Fruit fly (Drosophila melanogaster) whole organism, embryonic: Measurements from ENCODE around the gene SkpA.

ENCODE experiments used
- CG1024 ChIP-seq: fragments of 200-800 bp; sonication (Bioruptor generic); IDR thresholded peaks from 2 replicates; pipeline ENCODE4 v1.3.6; 2022; ENCODE audit warnings: missing biosample characterization, missing genetic modification characterization
- CG10462 ChIP-seq: fragments of 200-800 bp; sonication (Bioruptor generic); optimal IDR thresholded peaks from 2 replicates; lab custom pipeline; 2016; ENCODE audit warnings: missing biosample characterization, missing genetic modification characterization
- CG13624 ChIP-seq: fragments of 200-800 bp; sonication (Bioruptor generic); optimal IDR thresholded peaks from 2 replicates; lab custom pipeline; 2016; ENCODE audit warnings: missing biosample characterization, missing genetic modification characterization
- CG15011 ChIP-seq: fragments of 200-800 bp; sonication (Bioruptor generic); optimal IDR thresholded peaks from 3 replicates; lab custom pipeline; 2018; ENCODE audit warnings: missing biosample characterization, mild to moderate bottlenecking, missing genetic modification characterization
- CG16815 ChIP-seq: fragments of 200-800 bp; sonication (Bioruptor generic); optimal IDR thresholded peaks from 3 replicates; lab custom pipeline; 2017; ENCODE audit warnings: missing biosample characterization, mild to moderate bottlenecking, missing genetic modification characterization
- CG2129 ChIP-seq: fragments of 200-800 bp; sonication (Bioruptor generic); IDR thresholded peaks from 2 replicates; pipeline ENCODE4 v1.3.6; 2022; ENCODE audit warnings: missing biosample characterization, missing genetic modification characterization; ENCODE audit not compliant: partially characterized antibody
- CG30020 ChIP-seq: fragments of 200-800 bp; optimal IDR thresholded peaks from 2 replicates; lab custom pipeline; 2019; ENCODE audit warnings: missing biosample characterization, mild to moderate bottlenecking, missing genetic modification characterization, moderate library complexity
- CG3065 ChIP-seq: fragments of 200-800 bp; sonication (Bioruptor generic); optimal IDR thresholded peaks from 2 replicates; lab custom pipeline; 2016; ENCODE audit warnings: missing biosample characterization, missing genetic modification characterization
- CG31224 ChIP-seq: fragments of 200-800 bp; sonication (Bioruptor generic); IDR thresholded peaks from 2 replicates; pipeline ENCODE4 v1.3.6; 2022; ENCODE audit warnings: missing biosample characterization, missing genetic modification characterization
- CG32767 ChIP-seq: fragments of 200-800 bp; sonication (Bioruptor generic); IDR thresholded peaks from 2 replicates; pipeline ENCODE4 v1.3.6; 2022; ENCODE audit warnings: missing biosample characterization, missing genetic modification characterization
- CG33557 ChIP-seq: fragments of 200-800 bp; sonication (Bioruptor generic); optimal IDR thresholded peaks from 2 replicates; lab custom pipeline; 2019; ENCODE audit warnings: missing biosample characterization, mild to moderate bottlenecking, missing genetic modification characterization, moderate library complexity
- CG4328 ChIP-seq: fragments of 200-800 bp; sonication (Bioruptor generic); optimal IDR thresholded peaks from 3 replicates; lab custom pipeline; 2017; ENCODE audit warnings: missing biosample characterization, missing genetic modification reagents, missing genetic modification characterization
- CG5245 ChIP-seq: fragments of 200-800 bp; sonication (Bioruptor generic); optimal IDR thresholded peaks from 3 replicates; lab custom pipeline; 2016; ENCODE audit warnings: missing biosample characterization, missing genetic modification characterization
- CG6813 ChIP-seq: fragments of 200-800 bp; sonication (Bioruptor generic); optimal IDR thresholded peaks from 2 replicates; lab custom pipeline; 2017; ENCODE audit warnings: missing biosample characterization, missing genetic modification characterization, mild to moderate bottlenecking, moderate library complexity, missing genetic modification reagents
- CG6854 ChIP-seq: fragments of 200-800 bp; sonication (Bioruptor generic); optimal IDR thresholded peaks from 3 replicates; lab custom pipeline; 2017; ENCODE audit warnings: missing biosample characterization, mild to moderate bottlenecking, missing genetic modification characterization
- CG7271 ChIP-seq: fragments of 200-800 bp; sonication (Bioruptor generic); optimal IDR thresholded peaks from 2 replicates; lab custom pipeline; 2018; ENCODE audit warnings: missing biosample characterization, mild to moderate bottlenecking, missing genetic modification characterization, moderate library complexity
- CG7839 ChIP-seq: fragments of 200-800 bp; sonication (Bioruptor generic); optimal IDR thresholded peaks from 3 replicates; lab custom pipeline; 2018; ENCODE audit warnings: missing biosample characterization, mild to moderate bottlenecking, missing genetic modification characterization, moderate library complexity
- CG8290 ChIP-seq, 3 experiments: fragments of 200-800 bp; sonication (Bioruptor generic); optimal IDR thresholded peaks; 2 replicates each; lab custom pipeline; 2016 to 2019; ENCODE audit warnings: missing biosample characterization in 3 of 3, missing genetic modification characterization in 3 of 3, mild to moderate bottlenecking in 2 of 3, moderate library complexity in 1 of 3
- CG8478 ChIP-seq: fragments of >200 bp; optimal IDR thresholded peaks from 2 replicates; lab custom pipeline; 2018
- CG8924 ChIP-seq: fragments of 200-800 bp; optimal IDR thresholded peaks from 3 replicates; lab custom pipeline; 2019; ENCODE audit warnings: missing biosample characterization, mild to moderate bottlenecking, missing genetic modification characterization, moderate library complexity
- CG9437 ChIP-seq: fragments of 200-800 bp; sonication (Bioruptor generic); optimal IDR thresholded peaks from 2 replicates; lab custom pipeline; 2018; ENCODE audit warnings: missing biosample characterization, mild to moderate bottlenecking, missing genetic modification characterization
- D ChIP-seq, 2 experiments: fragments of 200-800 bp in 1 of 2; fragments of >200 bp in 1 of 2; sonication (Bioruptor generic) in 1 of 2; optimal IDR thresholded peaks; 2 replicates in 1 of 2; 3 replicates in 1 of 2; lab custom pipeline; 2017; ENCODE audit warnings: mild to moderate bottlenecking in 1 of 2, missing biosample characterization in 1 of 2, missing genetic modification characterization in 1 of 2, missing genetic modification reagents in 1 of 2
- Dbx ChIP-seq: fragments of 200-800 bp; sonication (Bioruptor generic); IDR thresholded peaks from 3 replicates; pipeline ENCODE4 v1.3.6; 2022; ENCODE audit warnings: missing biosample characterization, missing genetic modification characterization
- Dfd ChIP-seq, 2 experiments: fragments of >200 bp; optimal IDR thresholded peaks; 2 replicates each; lab custom pipeline; 2017; ENCODE audit warnings: missing biosample characterization in 2 of 2, missing genetic modification characterization in 2 of 2
- Eip74EF ChIP-seq, 2 experiments: fragments of 200-800 bp in 1 of 2; fragments of >200 bp in 1 of 2; sonication (Bioruptor generic) in 1 of 2; optimal IDR thresholded peaks; 2 replicates each; lab custom pipeline; 2017 to 2019; ENCODE audit warnings: missing biosample characterization in 2 of 2, missing genetic modification characterization in 2 of 2, mild to moderate bottlenecking in 1 of 2, moderate library complexity in 1 of 2
- HLHmδ ChIP-seq: fragments of 200-800 bp; sonication (Bioruptor generic); optimal IDR thresholded peaks from 2 replicates; lab custom pipeline; 2018; ENCODE audit warnings: missing biosample characterization, mild to moderate bottlenecking, missing genetic modification characterization, moderate library complexity
- MBD-R2 ChIP-seq: fragments of 200-800 bp; sonication (Bioruptor generic); IDR thresholded peaks from 2 replicates; pipeline ENCODE4 v1.3.6; 2022; ENCODE audit warnings: missing biosample characterization, missing genetic modification characterization
- MESR4 ChIP-seq: fragments of 200-800 bp; sonication (Bioruptor generic); optimal IDR thresholded peaks from 2 replicates; lab custom pipeline; 2018; ENCODE audit warnings: missing biosample characterization, mild to moderate bottlenecking, missing genetic modification characterization, moderate library complexity
- Max ChIP-seq: fragments of 200-800 bp; sonication (Bioruptor generic); optimal IDR thresholded peaks from 2 replicates; lab custom pipeline; 2016; ENCODE audit warnings: missing biosample characterization, mild to moderate bottlenecking, missing genetic modification characterization
- Oaz ChIP-seq: fragments of 200-800 bp; sonication (Bioruptor generic); IDR thresholded peaks from 2 replicates; pipeline ENCODE4 v1.3.6; 2022; ENCODE audit warnings: missing biosample characterization, missing genetic modification characterization
- Xbp1 ChIP-seq: fragments of 200-800 bp; sonication (Bioruptor generic); optimal IDR thresholded peaks from 3 replicates; lab custom pipeline; 2016; ENCODE audit warnings: missing biosample characterization, mild to moderate bottlenecking, missing genetic modification characterization
- abd-A ChIP-seq: fragments of 200-800 bp; sonication (Bioruptor generic); optimal IDR thresholded peaks from 3 replicates; lab custom pipeline; 2019; ENCODE audit warnings: missing biosample characterization, mild to moderate bottlenecking, missing genetic modification characterization, moderate library complexity
- ara ChIP-seq: fragments of 200-800 bp; sonication (Bioruptor generic); IDR thresholded peaks from 2 replicates; pipeline ENCODE4 v1.3.6; 2022; ENCODE audit warnings: missing biosample characterization, missing genetic modification characterization
- bbx ChIP-seq: fragments of 200-800 bp; sonication (Bioruptor generic); IDR thresholded peaks from 2 replicates; pipeline ENCODE4 v1.3.6; 2022; ENCODE audit warnings: missing biosample characterization, missing genetic modification characterization; ENCODE audit not compliant: partially characterized antibody
- br ChIP-seq: fragments of >200 bp; optimal IDR thresholded peaks from 2 replicates; lab custom pipeline; 2017
- cad ChIP-seq: fragments of >200 bp; optimal IDR thresholded peaks from 2 replicates; lab custom pipeline; 2017; ENCODE audit warnings: missing biosample characterization, missing genetic modification characterization
- cg ChIP-seq: fragments of 200-800 bp; sonication (Bioruptor generic); optimal IDR thresholded peaks from 3 replicates; lab custom pipeline; 2019; ENCODE audit warnings: missing biosample characterization, mild to moderate bottlenecking, missing genetic modification characterization, moderate library complexity
- danr ChIP-seq: fragments of 200-800 bp; sonication (Bioruptor generic); IDR thresholded peaks from 2 replicates; pipeline ENCODE4 v1.3.6; 2022; ENCODE audit warnings: missing biosample characterization, missing genetic modification characterization
- disco-r ChIP-seq: fragments of 200-800 bp; sonication (Bioruptor generic); optimal IDR thresholded peaks from 2 replicates; lab custom pipeline; 2016; ENCODE audit warnings: missing biosample characterization, missing genetic modification characterization
- dm ChIP-seq: fragments of 200-800 bp; sonication (Bioruptor generic); optimal IDR thresholded peaks from 3 replicates; lab custom pipeline; 2016; ENCODE audit warnings: missing biosample characterization, missing genetic modification characterization
- hth ChIP-seq: fragments of >200 bp; optimal IDR thresholded peaks from 2 replicates; lab custom pipeline; 2017; ENCODE audit warnings: inconsistent platforms
- lilli ChIP-seq: fragments of 200-800 bp; sonication (Bioruptor generic); optimal IDR thresholded peaks from 3 replicates; lab custom pipeline; 2016; ENCODE audit warnings: missing biosample characterization, missing genetic modification characterization
- nerfin-1 ChIP-seq: fragments of 200-800 bp; sonication (Bioruptor generic); optimal IDR thresholded peaks from 3 replicates; lab custom pipeline; 2019; ENCODE audit warnings: missing biosample characterization, mild to moderate bottlenecking, missing genetic modification characterization, moderate library complexity
- nmo ChIP-seq: fragments of 200-800 bp; sonication (Bioruptor generic); optimal IDR thresholded peaks from 2 replicates; lab custom pipeline; 2018; ENCODE audit warnings: missing biosample characterization, mild to moderate bottlenecking, missing genetic modification characterization, moderate library complexity
- pzg ChIP-seq: fragments of 200-800 bp; sonication (Bioruptor generic); optimal IDR thresholded peaks from 3 replicates; lab custom pipeline; 2018; ENCODE audit warnings: missing biosample characterization, mild to moderate bottlenecking, missing genetic modification characterization, moderate library complexity
- row ChIP-seq: fragments of 200-800 bp; sonication (Bioruptor generic); IDR thresholded peaks from 3 replicates; pipeline ENCODE4 v1.3.6; 2022; ENCODE audit warnings: missing biosample characterization, missing genetic modification characterization
- sens ChIP-seq: fragments of 200-800 bp; sonication (Bioruptor generic); peaks from one replicate; lab custom pipeline; 2016; ENCODE audit warnings: missing biosample characterization, missing genetic modification characterization
- slou ChIP-seq: fragments of 200-800 bp; sonication (Bioruptor generic); optimal IDR thresholded peaks from 3 replicates; lab custom pipeline; 2016; ENCODE audit warnings: missing biosample characterization, missing genetic modification characterization
- zfh2 ChIP-seq: fragments of 200-800 bp; sonication (Bioruptor generic); optimal IDR thresholded peaks from 2 replicates; lab custom pipeline; 2016; ENCODE audit warnings: missing biosample characterization, missing genetic modification characterization

The SkpA gene

dm6 chrX:636606-637530 lies 19.0 kb upstream of the SkpA start (continued):
- TF ChIP-seq Dfd (GFP tag; optimal IDR thresholded peaks at IDR 0.05; lab: Kevin White, UChicago) (no peak), dm (GFP tag; lab: Kevin White, UChicago) (peak; percentile 77), Eip74EF (GFP tag; optimal IDR thresholded peaks at IDR 0.05; lab: Kevin White, UChicago) (no peak), CG10462 (GFP tag; lab: Kevin White, UChicago) (no peak), MBD-R2 (GFP tag; lab: Robert Waterston, UW) (peak; percentile 27; the same call in 1 of the 2 replicates), pzg (peak; percentile 0), CG9437 (GFP tag; lab: Kevin White, UChicago) (no peak), hth (lab: Kevin White, UChicago) (no peak), CG13624 (GFP tag; lab: Kevin White, UChicago) (peak; percentile 46), Dbx (GFP tag; lab: Robert Waterston, UW) (no peak), CG4328 (GFP tag; lab: Kevin White, UChicago) (no peak), nmo (GFP tag; lab: Kevin White, UChicago) (peak; percentile 4), HLHmδ (GFP tag; lab: Kevin White, UChicago) (peak; percentile 53), slou (GFP tag; lab: Kevin White, UChicago) (no peak), CG33557 (GFP tag; lab: Kevin White, UChicago) (no peak), CG30020 (tag; lab: Kevin White, UChicago) (no peak), disco-r (no peak), lilli (no peak), CG6854 (no peak), zfh2 (GFP tag; lab: Kevin White, UChicago) (no peak), CG8290 (GFP tag; optimal IDR thresholded peaks at IDR 0.05; lab: Kevin White, UChicago) (no peak), CG8290 (tag; optimal IDR thresholded peaks at IDR 0.05; lab: Kevin White, UChicago) (no peak), Max (GFP tag; lab: Kevin White, UChicago) (peak; percentile 48), CG32767 (GFP tag; lab: Robert Waterston, UW) (0 out of 2 replicates have a peak, but pooled peaks have one; percentile 39), nerfin-1 (no peak), CG3065 (GFP tag; lab: Kevin White, UChicago) (no peak), CG31224 (GFP tag; lab: Robert Waterston, UW) (no peak), sens (GFP tag; lab: Kevin White, UChicago) (peak; percentile 86), CG16815 (GFP tag; lab: Kevin White, UChicago) (no peak), row (GFP tag; lab: Robert Waterston, UW) (no peak), CG8478 (lab: Kevin White, UChicago) (peak; percentile 83), bbx (GFP tag; lab: Robert Waterston, UW) (no peak), ara (GFP tag; lab: Robert Waterston, UW) (no peak), cg (peak; percentile 91), MESR4 (GFP tag; lab: Kevin White, UChicago) (peak; percentile 50), cad (no peak), Oaz (GFP tag; lab: Robert Waterston, UW) (no peak), CG7271 (tag; lab: Kevin White, UChicago) (no peak), CG15011 (GFP tag; lab: Kevin White, UChicago) (no peak), CG8924 (tag; lab: Kevin White, UChicago) (no peak), CG5245 (GFP tag; lab: Kevin White, UChicago) (no peak), CG1024 (no peak), br (lab: Kevin White, UChicago) (no peak), CG7839 (tag; lab: Kevin White, UChicago) (no peak), abd-A (tag; lab: Kevin White, UChicago) (no peak), CG2129 (GFP tag; lab: Robert Waterston, UW) (no peak), CG6813 (no peak), Xbp1 (no peak), D (optimal IDR thresholded peaks at IDR 0.05; lab: Kevin White, UChicago) (no peak), D (GFP tag; optimal IDR thresholded peaks at IDR 0.05; lab: Kevin White, UChicago) (no peak), danr (GFP tag; lab: Robert Waterston, UW) (no peak)
